Fruit fly (Drosophila melanogaster) whole organism, pupa: Measurements from ENCODE around the gene slou.

Experiments
- CG14655 ChIP-seq: fragments of 200-800 bp; sonication (Bioruptor generic); optimal IDR thresholded peaks from 3 replicates; lab custom pipeline; 2017; ENCODE audit warnings: mild to moderate bottlenecking, missing biosample characterization, missing genetic modification reagents, missing genetic modification characterization
- CG32121 ChIP-seq: fragments of 200-800 bp; sonication (Bioruptor generic); IDR thresholded peaks from 2 replicates; pipeline ENCODE4 v1.3.6; 2022; ENCODE audit warnings: missing biosample characterization, missing genetic modification characterization
- CG4496 ChIP-seq: fragments of 200-800 bp; sonication (Bioruptor generic); IDR thresholded peaks from 3 replicates; pipeline ENCODE4 v1.3.6; 2022; ENCODE audit warnings: missing biosample characterization, missing genetic modification characterization
- CG9948 ChIP-seq: fragments of 200-800 bp; sonication (Bioruptor generic); optimal IDR thresholded peaks from 2 replicates; lab custom pipeline; 2018; ENCODE audit warnings: missing biosample characterization, mild to moderate bottlenecking, missing genetic modification characterization, moderate library complexity

DNA sequence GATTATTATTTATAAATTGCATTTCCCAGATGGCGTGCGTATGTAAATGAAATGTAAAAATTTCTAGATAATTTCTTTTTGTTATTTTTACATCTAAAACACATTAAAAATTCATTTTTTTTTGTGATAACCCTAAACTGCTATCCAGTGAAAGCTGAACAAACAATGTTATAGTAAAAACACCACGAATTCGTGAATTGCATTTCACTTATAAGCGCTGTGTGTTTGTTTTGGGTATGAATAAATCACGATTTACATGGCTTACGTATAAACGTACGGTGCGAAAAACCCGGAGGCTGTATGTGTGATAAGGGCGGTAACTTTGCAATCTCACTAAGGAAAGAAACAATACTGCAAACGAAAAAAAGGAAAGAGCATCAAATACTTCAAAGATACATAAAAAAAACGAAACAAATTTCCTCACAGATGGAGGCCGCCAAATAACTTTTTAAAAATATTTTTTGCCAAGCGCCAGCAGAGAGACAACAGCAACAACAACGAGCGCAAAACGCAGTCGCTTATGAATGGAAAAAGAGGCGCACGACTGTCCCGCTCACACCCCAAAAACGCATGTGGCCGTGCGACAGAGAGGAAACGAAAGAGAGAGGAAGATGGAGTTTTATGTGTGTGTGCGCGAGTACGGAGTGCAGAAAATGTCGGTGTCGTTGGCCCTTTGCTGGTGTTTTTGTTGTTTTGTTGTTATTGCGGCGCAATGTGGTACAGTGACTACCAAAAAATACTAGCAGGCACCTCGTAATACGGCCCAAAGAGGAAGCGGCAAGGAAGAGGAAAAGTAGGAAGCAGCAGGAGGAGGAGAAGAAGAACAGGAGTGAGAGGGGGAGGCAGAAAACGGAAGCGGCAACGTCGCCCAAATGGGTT is 49.5 kb upstream of the slou start:
- TF ChIP-seq CG9948 (tag; lab: Kevin White, UChicago): no peak
- peak; percentile 28 for TF ChIP-seq CG14655 (GFP tag; lab: Kevin White, UChicago)
- TF ChIP-seq CG4496 (GFP tag; lab: Robert Waterston, UW): no peak
- TF ChIP-seq CG32121 (GFP tag; lab: Robert Waterston, UW): no peak
